Worm (Caenorhabditis elegans): ENCODE measurements around the gene T10D4.11.
"Not testable (repeated sequence)": the region's sequence is repeated elsewhere in the genome, so short reads cannot be mapped to it uniquely, and the experiment has no call there.

Gene T10D4.11

DNA sequence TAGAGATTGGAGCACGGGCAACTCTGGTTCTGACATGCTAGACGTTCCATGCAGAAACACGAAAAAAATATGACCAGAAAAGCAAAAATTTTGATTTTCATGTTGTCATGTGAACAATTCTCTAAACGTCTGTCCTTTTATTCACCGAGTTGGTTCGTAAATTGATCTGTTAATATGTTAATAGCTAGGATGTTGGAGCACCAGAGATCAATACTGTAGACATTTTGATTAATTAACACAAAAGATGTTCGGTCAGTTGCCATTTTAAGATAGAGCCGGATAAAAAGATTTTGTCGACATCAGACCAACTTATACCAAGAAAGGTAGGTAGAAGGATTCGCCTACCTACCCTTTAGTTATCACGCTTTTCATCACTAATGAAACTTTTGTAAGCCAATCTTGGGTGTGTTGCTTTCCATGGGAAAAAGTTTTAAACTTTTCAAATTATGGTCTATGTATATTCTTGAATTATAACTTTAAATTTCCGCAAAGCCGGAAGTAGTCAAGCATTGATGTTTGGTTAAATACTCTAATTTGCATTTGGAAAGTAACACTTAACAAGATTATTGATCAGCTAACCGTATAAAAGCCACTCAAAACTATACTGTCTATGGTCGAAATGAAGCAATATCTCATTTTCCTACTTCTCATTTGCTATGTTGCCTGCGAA lies at the start of gene T10D4.11, which contains the start of gene T10D4.1:
Gene T10D4.11 (minus strand): TSS at position 101 of the 670 bp plus-strand sequence.
Gene T10D4.1 (plus strand): TSS at position 620 of the 670 bp plus-strand sequence.
- TF ChIP-seq ztf-29 (GFP tag; IDR thresholded peaks at IDR 0.05) (no peak), tab-1 (GFP tag; IDR thresholded peaks at IDR 0.05) (no peak), ref-1 (GFP tag; conservative IDR thresholded peaks at IDR 0.05) (no peak), ztf-23 (GFP tag; IDR thresholded peaks at IDR 0.05) (no peak), flt-1 (GFP tag; IDR thresholded peaks at IDR 0.05) (no peak), T22C8.4 (GFP tag; IDR thresholded peaks at IDR 0.05) (no peak), med-1 (GFP tag; optimal IDR thresholded peaks at IDR 0.05; ENCODE audit: insufficient read depth) (no peak), cog-1 (tag; optimal IDR thresholded peaks at IDR 0.05) (no peak), klf-2 (GFP tag; conservative IDR thresholded peaks at IDR 0.05) (no peak)

DNA sequence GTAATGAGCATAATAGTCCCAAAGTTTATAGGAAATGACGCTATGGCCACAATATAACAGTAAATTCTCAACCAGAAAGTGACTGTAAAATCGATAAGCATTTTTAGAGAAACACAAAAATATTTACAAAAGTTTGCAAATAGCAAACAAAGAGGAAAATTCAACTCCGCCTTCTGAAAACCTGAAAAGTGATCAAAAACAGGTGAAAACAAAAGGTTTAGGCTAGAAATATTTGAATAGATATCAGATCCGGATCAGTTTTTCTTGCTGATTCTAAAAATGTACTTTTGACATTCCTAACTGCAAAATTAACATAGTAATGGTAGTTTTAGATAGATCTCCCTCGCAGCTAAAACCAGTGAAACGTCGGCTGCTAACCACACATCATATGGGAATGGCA lies 49.6 kb upstream of the T10D4.11 start, which contains the start of gene sri-51:
Gene sri-51 (minus strand): TSS at position 101 of the 400 bp plus-strand sequence.
- no peak for TF ChIP-seq klf-2 (GFP tag; conservative IDR thresholded peaks at IDR 0.05)
- no peak for TF ChIP-seq med-1 (GFP tag; optimal IDR thresholded peaks at IDR 0.05; ENCODE audit: insufficient read depth)
- no peak for TF ChIP-seq T22C8.4 (GFP tag; IDR thresholded peaks at IDR 0.05)
- no peak for TF ChIP-seq flt-1 (GFP tag; IDR thresholded peaks at IDR 0.05)
- TF ChIP-seq ztf-29 (GFP tag; IDR thresholded peaks at IDR 0.05), result no peak
- TF ChIP-seq cog-1 (tag; optimal IDR thresholded peaks at IDR 0.05), result no peak

DNA sequence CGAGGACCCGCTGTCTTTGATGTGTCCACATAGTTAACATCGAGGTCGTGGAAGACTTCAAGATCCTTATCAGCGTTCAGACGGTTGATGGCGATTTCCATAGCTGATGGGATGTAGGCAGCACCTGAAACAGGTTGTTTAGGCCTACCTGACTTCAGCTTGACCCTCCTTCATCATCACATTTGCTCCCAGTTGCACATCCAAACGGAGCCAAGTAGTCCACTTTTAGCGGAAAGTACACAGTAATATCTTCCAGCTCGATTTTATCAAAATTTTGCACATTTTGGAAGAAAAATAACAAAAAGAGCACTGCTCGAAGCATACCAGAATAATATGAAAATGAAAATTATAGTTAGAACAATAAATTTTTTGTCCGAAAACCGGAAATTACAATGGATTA lies 47.5 kb upstream of the T10D4.11 start, which contains the start of gene gcy-15:
Gene gcy-15 (minus strand): TSS at position 101 of the 400 bp plus-strand sequence.
- TF ChIP-seq med-1 (GFP tag; optimal IDR thresholded peaks at IDR 0.05; ENCODE audit: insufficient read depth) (no peak), klf-2 (GFP tag; conservative IDR thresholded peaks at IDR 0.05) (no peak), cog-1 (tag; optimal IDR thresholded peaks at IDR 0.05) (no peak), ztf-23 (GFP tag; IDR thresholded peaks at IDR 0.05) (no peak), T22C8.4 (GFP tag; IDR thresholded peaks at IDR 0.05) (no peak), tab-1 (GFP tag; IDR thresholded peaks at IDR 0.05) (no peak), flt-1 (GFP tag; IDR thresholded peaks at IDR 0.05) (no peak), ref-1 (GFP tag; conservative IDR thresholded peaks at IDR 0.05) (no peak), ztf-29 (GFP tag; IDR thresholded peaks at IDR 0.05) (no peak)

DNA sequence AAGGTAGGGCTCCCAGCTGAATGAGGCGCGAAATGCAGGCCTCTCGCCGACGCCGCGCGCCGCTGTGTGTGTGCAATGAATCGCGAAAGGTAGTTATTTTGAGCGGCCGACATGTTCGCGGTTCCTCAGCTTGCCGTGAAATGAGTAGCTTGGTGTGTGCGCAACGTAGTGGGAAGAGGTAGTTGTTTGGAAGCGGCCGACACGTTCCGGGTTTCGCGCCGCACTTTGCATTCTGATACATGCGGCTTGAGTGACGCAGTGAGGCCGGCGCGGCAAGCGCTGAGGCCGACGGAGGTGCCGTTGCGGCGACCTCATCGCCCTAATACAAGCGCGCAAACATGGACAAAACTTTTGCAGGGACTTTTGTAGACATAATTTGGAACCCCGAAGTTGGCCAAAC lies 46.3 kb upstream of the T10D4.11 start:
- TF ChIP-seq med-1 (GFP tag; optimal IDR thresholded peaks at IDR 0.05; ENCODE audit: insufficient read depth) (no peak), tab-1 (GFP tag; IDR thresholded peaks at IDR 0.05) (no peak), ztf-29 (GFP tag; IDR thresholded peaks at IDR 0.05) (no peak), flt-1 (GFP tag; IDR thresholded peaks at IDR 0.05) (no peak), cog-1 (tag; optimal IDR thresholded peaks at IDR 0.05) (no peak), ztf-23 (GFP tag; IDR thresholded peaks at IDR 0.05) (no peak), klf-2 (GFP tag; conservative IDR thresholded peaks at IDR 0.05) (no peak), ref-1 (GFP tag; conservative IDR thresholded peaks at IDR 0.05) (no peak), T22C8.4 (GFP tag; IDR thresholded peaks at IDR 0.05) (no peak)

DNA sequence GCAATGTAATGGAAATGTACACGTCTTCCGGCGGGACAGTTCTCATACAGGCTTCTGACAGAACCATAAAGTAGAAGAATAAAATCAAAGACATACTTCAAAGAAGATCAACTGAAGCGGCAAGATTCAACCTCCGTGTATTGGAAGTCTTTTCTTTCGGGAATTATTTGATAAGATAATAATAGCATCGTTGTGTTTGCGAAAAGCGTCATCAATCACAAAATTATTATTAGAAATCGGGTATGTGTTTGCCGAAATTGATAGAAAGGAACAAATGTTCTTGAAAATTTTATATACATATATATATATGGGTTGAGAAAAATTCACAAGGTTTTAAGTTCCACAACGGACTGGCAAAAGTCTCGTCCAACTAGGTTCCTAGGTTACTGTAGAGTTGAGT lies 42.1 kb upstream of the T10D4.11 start, which contains the start of gene Y27F2A.9:
Gene Y27F2A.9 (minus strand): TSS at position 101 of the 400 bp plus-strand sequence.
- TF ChIP-seq med-1 (GFP tag; optimal IDR thresholded peaks at IDR 0.05; ENCODE audit: insufficient read depth); ref-1 (GFP tag; conservative IDR thresholded peaks at IDR 0.05); T22C8.4 (GFP tag; IDR thresholded peaks at IDR 0.05): not testable (repeated sequence)

DNA sequence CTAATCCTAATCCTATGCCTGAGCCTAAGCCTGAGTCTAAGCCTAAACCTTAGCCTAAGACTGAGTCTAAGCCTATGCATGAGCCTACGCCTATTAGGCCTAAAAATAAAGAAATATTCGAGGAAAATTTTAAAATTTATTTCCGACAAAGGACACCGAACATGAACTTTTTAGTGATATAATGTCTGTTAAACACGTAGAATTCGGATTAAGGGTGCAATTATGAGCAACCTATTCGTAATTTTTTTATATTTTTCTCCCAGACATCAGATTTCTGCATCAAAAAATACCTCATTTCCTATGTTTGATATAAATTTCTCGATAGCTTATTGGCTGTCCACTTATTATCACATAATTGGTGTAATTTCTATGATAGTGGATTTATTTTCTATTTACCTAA lies 39.6 kb upstream of the T10D4.11 start, which contains the start of gene Y27F2A.11:
Gene Y27F2A.11 (plus strand): TSS at position 301 of the 400 bp plus-strand sequence.
- not testable (repeated sequence) for TF ChIP-seq flt-1 (GFP tag; IDR thresholded peaks at IDR 0.05); med-1 (GFP tag; optimal IDR thresholded peaks at IDR 0.05; ENCODE audit: insufficient read depth); ztf-23 (GFP tag; IDR thresholded peaks at IDR 0.05)

DNA sequence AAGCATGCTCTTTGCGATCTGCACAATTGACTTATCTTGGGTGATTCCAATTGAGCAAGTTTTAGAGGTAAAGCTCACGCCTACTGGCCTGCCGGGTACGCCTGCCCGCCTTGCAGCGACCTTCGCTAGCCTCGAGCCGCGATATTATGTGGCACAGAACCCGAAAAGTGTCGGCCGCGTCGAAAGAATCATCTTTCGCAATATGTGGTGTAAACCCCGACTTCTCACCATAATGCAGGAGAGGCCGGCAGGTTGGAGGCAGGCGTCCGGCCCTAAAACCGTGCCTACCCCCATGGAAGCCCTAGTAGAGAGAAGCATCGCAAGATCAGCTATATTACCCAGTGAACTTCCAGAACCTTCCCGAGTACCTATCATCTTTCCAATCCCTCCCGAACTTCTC lies 36.4 kb upstream of the T10D4.11 start:
- TF ChIP-seq tab-1 (GFP tag; IDR thresholded peaks at IDR 0.05), result no peak
- no peak for TF ChIP-seq ref-1 (GFP tag; conservative IDR thresholded peaks at IDR 0.05)
- TF ChIP-seq flt-1 (GFP tag; IDR thresholded peaks at IDR 0.05), result no peak
- no peak for TF ChIP-seq klf-2 (GFP tag; conservative IDR thresholded peaks at IDR 0.05)
- TF ChIP-seq ztf-23 (GFP tag; IDR thresholded peaks at IDR 0.05), result no peak
- TF ChIP-seq T22C8.4 (GFP tag; IDR thresholded peaks at IDR 0.05), result no peak
- TF ChIP-seq med-1 (GFP tag; optimal IDR thresholded peaks at IDR 0.05; ENCODE audit: insufficient read depth), result no peak
- TF ChIP-seq ztf-29 (GFP tag; IDR thresholded peaks at IDR 0.05), result no peak
- no peak for TF ChIP-seq cog-1 (tag; optimal IDR thresholded peaks at IDR 0.05)

DNA sequence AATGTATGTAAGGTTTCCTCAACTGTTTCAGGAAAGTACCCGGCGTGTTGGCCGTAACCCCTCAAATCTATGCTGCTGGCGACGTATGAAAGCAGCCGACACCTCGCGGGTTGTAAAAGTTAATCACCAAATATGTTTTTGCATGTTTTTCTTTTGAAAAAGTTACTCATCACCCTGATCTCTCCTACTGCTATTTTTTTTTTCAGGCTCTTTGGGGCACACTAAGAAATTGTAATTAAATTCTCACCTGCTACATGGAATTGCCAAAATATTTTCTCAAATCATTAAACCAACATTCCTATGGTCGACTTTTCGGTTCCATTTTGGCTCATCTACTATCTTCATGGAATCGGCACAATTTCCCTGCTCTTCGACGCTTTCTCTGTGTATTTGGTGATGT lies 35.4 kb upstream of the T10D4.11 start, which contains the start of gene sri-78:
Gene sri-78 (plus strand): TSS at position 301 of the 400 bp plus-strand sequence.
- TF ChIP-seq flt-1 (GFP tag; IDR thresholded peaks at IDR 0.05); ref-1 (GFP tag; conservative IDR thresholded peaks at IDR 0.05); ztf-29 (GFP tag; IDR thresholded peaks at IDR 0.05): not testable (repeated sequence)

DNA sequence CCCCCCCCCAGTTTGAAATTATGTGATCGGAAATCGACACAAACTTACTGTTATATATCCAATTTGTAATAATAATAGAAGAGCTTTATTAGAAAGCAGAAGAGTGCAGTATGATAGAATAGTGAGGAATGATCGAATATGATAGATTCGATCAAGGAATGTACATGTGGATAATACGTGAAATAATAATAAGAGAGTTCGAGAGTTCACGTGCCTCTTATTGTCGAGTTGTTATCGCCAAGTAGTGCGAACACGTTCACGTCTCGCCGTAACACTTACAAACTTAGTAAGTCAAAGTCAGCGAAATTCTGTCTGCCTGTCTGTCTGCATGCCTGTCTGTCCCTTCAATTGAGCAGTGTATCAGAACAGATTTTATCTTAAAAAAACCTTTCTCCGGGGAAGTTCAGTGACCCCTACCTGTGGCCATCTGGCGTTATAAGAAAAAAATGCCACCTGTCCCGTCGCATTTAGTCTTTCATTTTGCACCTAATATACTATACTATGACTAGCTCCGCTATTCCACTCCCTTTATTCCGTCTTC lies 33.9 kb upstream of the T10D4.11 start, which contains the start of the genes Y27F2A.6 and Y27F2A.8:
Gene Y27F2A.6 (minus strand): TSS at position 101 of the 541 bp plus-strand sequence.
Gene Y27F2A.8 (plus strand): TSS at position 491 of the 541 bp plus-strand sequence.
- TF ChIP-seq ztf-29 (GFP tag; IDR thresholded peaks at IDR 0.05); tab-1 (GFP tag; IDR thresholded peaks at IDR 0.05); klf-2 (GFP tag; conservative IDR thresholded peaks at IDR 0.05): not testable (repeated sequence)

DNA sequence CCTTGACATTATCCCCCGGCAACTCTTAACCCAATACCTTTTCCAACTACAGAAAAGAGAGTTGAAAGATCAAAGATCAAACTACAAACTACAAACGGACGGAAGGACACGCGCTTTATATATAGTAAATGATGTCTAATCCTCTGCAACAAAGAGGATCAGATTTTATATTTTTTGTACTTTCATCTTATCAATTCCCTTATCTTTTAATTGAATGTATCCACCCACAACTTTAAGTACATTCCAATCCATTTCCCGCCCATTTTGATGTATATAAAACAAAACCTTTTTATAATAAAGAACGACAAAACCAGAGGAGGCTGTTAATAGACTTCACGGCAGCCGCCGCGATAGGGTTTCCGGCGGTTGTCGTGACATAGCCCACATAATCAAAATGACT lies 28.2 kb upstream of the T10D4.11 start, which contains the start of gene sri-40:
Gene sri-40 (plus strand): TSS at position 301 of the 400 bp plus-strand sequence.
- TF ChIP-seq cog-1 (tag; optimal IDR thresholded peaks at IDR 0.05); med-1 (GFP tag; optimal IDR thresholded peaks at IDR 0.05; ENCODE audit: insufficient read depth); ref-1 (GFP tag; conservative IDR thresholded peaks at IDR 0.05): not testable (repeated sequence)

All from whole organism, midembryonic.